ENCODE assay signal across 1 worm cellular context in genomic region chrIII:11478468-11479363, ce11.
TF ChIP-seq lines count a peak whose summit lies in the region.

No protein-coding gene starts in this region.

TF ChIP-seq in whole organism, L4 larva, 104 proteins besides CTCF, POLR2A, EP300 and RAD21 (continued from another document):
- TF ChIP-seq hlh-30 (tag; optimal IDR thresholded peaks at IDR 0.05; lab: Kevin White, UChicago; ENCODE audit: insufficient read depth), result no peak
- TF ChIP-seq tra-1 (GFP tag; IDR thresholded peaks at IDR 0.05; lab: Robert Waterston, UW), result no peak
- TF ChIP-seq nhr-25 (tag; optimal IDR thresholded peaks at IDR 0.05; lab: Kevin White, UChicago; ENCODE audit: borderline replicate concordance, insufficient read depth), result peak; percentile 42
- TF ChIP-seq T26A8.4 (GFP tag; IDR thresholded peaks at IDR 0.05; lab: Robert Waterston, UW), result no peak
- no peak for TF ChIP-seq rbr-2 (tag; optimal IDR thresholded peaks at IDR 0.05; lab: Kevin White, UChicago)
- TF ChIP-seq Y5F2A.4 (GFP tag; optimal IDR thresholded peaks at IDR 0.05; lab: Kevin White, UChicago), result no peak
- TF ChIP-seq nhr-42 (GFP tag; IDR thresholded peaks at IDR 0.05; lab: Robert Waterston, UW), result 0 out of 2 replicates have a peak, but pooled peaks have one; percentile 35
- TF ChIP-seq hmg-1.1 (GFP tag; IDR thresholded peaks at IDR 0.05; lab: Robert Waterston, UW), result no peak
- no peak for TF ChIP-seq mdl-1 (tag; optimal IDR thresholded peaks at IDR 0.05; lab: Kevin White, UChicago)
- TF ChIP-seq T20F7.1 (GFP tag; optimal IDR thresholded peaks at IDR 0.05; lab: Kevin White, UChicago), result no peak
- TF ChIP-seq lim-7 (GFP tag; IDR thresholded peaks at IDR 0.05; lab: Robert Waterston, UW), result no peak
- TF ChIP-seq hif-1 (tag; optimal IDR thresholded peaks at IDR 0.05; lab: Kevin White, UChicago), result no peak
- TF ChIP-seq lin-38 (GFP tag; IDR thresholded peaks at IDR 0.05; lab: Robert Waterston, UW), result no peak
- no peak for TF ChIP-seq ceh-62 (tag; optimal IDR thresholded peaks at IDR 0.05; lab: Kevin White, UChicago)
- TF ChIP-seq hlh-11 (tag; optimal IDR thresholded peaks at IDR 0.05; lab: Kevin White, UChicago), result no peak
